Worm (Caenorhabditis elegans) whole organism, early embryonic: ENCODE measurements around the gene F10G7.12.

Source experiments
- B0310.2 ChIP-seq: sonication (generic microtip); optimal IDR thresholded peaks from 2 replicates; lab custom pipeline; 2016; ENCODE audit warnings: mild to moderate bottlenecking, missing genetic modification characterization, missing compliant biosample characterization
- F13C5.2 ChIP-seq: sonication (generic microtip); optimal IDR thresholded peaks from 2 replicates; lab custom pipeline; 2017; ENCODE audit warnings: mild to moderate bottlenecking, missing genetic modification characterization, inconsistent platforms, missing compliant biosample characterization
- aly-1 ChIP-seq: sonication (generic microtip); optimal IDR thresholded peaks from 2 replicates; lab custom pipeline; 2016; ENCODE audit warnings: missing genetic modification characterization, missing compliant biosample characterization
- ama-1 ChIP-seq: fragments of 150-350 bp; optimal IDR thresholded peaks from 2 replicates; lab custom pipeline; 2014
- ceh-13 ChIP-seq: fragments of 200-800 bp; sonication (Bioruptor generic); optimal IDR thresholded peaks from 2 replicates; lab custom pipeline; 2018; ENCODE audit warnings: mild to moderate bottlenecking, missing genetic modification characterization, missing compliant biosample characterization
- ceh-36 ChIP-seq: sonication (generic microtip); optimal IDR thresholded peaks from 2 replicates; lab custom pipeline; 2016; ENCODE audit warnings: missing genetic modification characterization, inconsistent platforms, missing compliant biosample characterization
- ets-7 ChIP-seq: sonication (generic microtip); optimal IDR thresholded peaks from 2 replicates; lab custom pipeline; 2016; ENCODE audit warnings: missing genotype, missing genetic modification characterization, missing compliant biosample characterization
- flt-1 ChIP-seq: fragments of 200-800 bp; sonication (Bioruptor generic); IDR thresholded peaks from 2 replicates; pipeline ENCODE4 v1.3.6; 2022; ENCODE audit warnings: missing genetic modification characterization, missing compliant biosample characterization
- hmbx-1 ChIP-seq: sonication (generic microtip); optimal IDR thresholded peaks from 2 replicates; lab custom pipeline; 2016; ENCODE audit warnings: mild to moderate bottlenecking, missing genetic modification characterization, missing compliant biosample characterization
- hmg-4 ChIP-seq: fragments of 200-800 bp; sonication (Bioruptor generic); optimal IDR thresholded peaks from 2 replicates; lab custom pipeline; 2018; ENCODE audit warnings: mild to moderate bottlenecking, missing genetic modification characterization, missing compliant biosample characterization
- hnd-1 ChIP-seq: sonication (generic microtip); optimal IDR thresholded peaks from 2 replicates; lab custom pipeline; 2016; ENCODE audit warnings: missing genetic modification characterization, missing compliant biosample characterization
- pes-1 ChIP-seq: fragments of 200-800 bp; sonication (Bioruptor generic); IDR thresholded peaks from 2 replicates; pipeline ENCODE4 v1.3.6; 2022; ENCODE audit warnings: missing genetic modification reagents, missing genetic modification characterization, missing compliant biosample characterization
- scrt-1 ChIP-seq: fragments of 200-800 bp; sonication (Bioruptor generic); IDR thresholded peaks from 2 replicates; pipeline ENCODE4 v1.3.6; 2022; ENCODE audit warnings: missing genetic modification characterization, missing compliant biosample characterization
- sea-1 ChIP-seq: fragments of 200-800 bp; sonication (Bioruptor generic); conservative IDR thresholded peaks from 2 replicates; pipeline ENCODE4 v1.3.6; 2022; ENCODE audit warnings: missing genetic modification characterization, missing compliant biosample characterization
- tbx-11 ChIP-seq: fragments of 200-800 bp; sonication (Bioruptor generic); IDR thresholded peaks from 2 replicates; pipeline ENCODE4 v1.3.6; 2022; ENCODE audit warnings: missing genetic modification characterization, missing compliant biosample characterization
- tbx-37 ChIP-seq: fragments of 200-800 bp; sonication (Bioruptor generic); conservative IDR thresholded peaks from 2 replicates; pipeline ENCODE4 v1.3.6; 2022; ENCODE audit warnings: missing genetic modification reagents, missing genetic modification characterization, missing compliant biosample characterization
- tra-4 ChIP-seq: sonication (generic microtip); optimal IDR thresholded peaks from 2 replicates; lab custom pipeline; 2017; ENCODE audit warnings: missing genetic modification characterization, missing compliant biosample characterization

The F10G7.12 gene

ce11 chrII:4689477-4689876, at the start of gene F10G7.12:
Gene F10G7.12, plus strand, starts transcription at chrII:4689777.
- TF ChIP-seq hmg-4 (GFP tag; lab: Kevin White, UChicago) (no peak), ama-1 (lab: Kevin White, UChicago) (no peak), B0310.2 (tag; lab: Kevin White, UChicago) (no peak), pes-1 (GFP tag; lab: Robert Waterston, UW) (no peak)

ce11 chrII:4640748-4641147, 48.8 kb upstream of the F10G7.12 start:
- TF ChIP-seq ceh-13 (GFP tag; lab: Kevin White, UChicago) (no peak), B0310.2 (tag; lab: Kevin White, UChicago) (no peak), F13C5.2 (tag; lab: Kevin White, UChicago) (no peak), aly-1 (no peak), hmbx-1 (no peak), hmg-4 (GFP tag; lab: Kevin White, UChicago) (no peak), flt-1 (GFP tag; lab: Robert Waterston, UW) (no peak), scrt-1 (GFP tag; lab: Robert Waterston, UW) (no peak), hnd-1 (tag; lab: Kevin White, UChicago) (no peak), ets-7 (no peak), pes-1 (GFP tag; lab: Robert Waterston, UW) (no peak), tbx-37 (GFP tag; lab: Robert Waterston, UW) (no peak)

ce11 chrII:4648785-4649184, 40.8 kb upstream of the F10G7.12 start, which contains the start of gene lgc-27:
Gene lgc-27, plus strand, starts transcription at chrII:4649085.
- TF ChIP-seq B0310.2 (tag; lab: Kevin White, UChicago) (no peak), ceh-13 (GFP tag; lab: Kevin White, UChicago) (no peak), flt-1 (GFP tag; lab: Robert Waterston, UW) (no peak), hmg-4 (GFP tag; lab: Kevin White, UChicago) (no peak), pes-1 (GFP tag; lab: Robert Waterston, UW) (no peak), aly-1 (no peak), hmbx-1 (no peak), scrt-1 (GFP tag; lab: Robert Waterston, UW) (no peak), tbx-37 (GFP tag; lab: Robert Waterston, UW) (no peak), tra-4 (tag; lab: Kevin White, UChicago) (no peak), hnd-1 (tag; lab: Kevin White, UChicago) (no peak), ceh-36 (no peak), F13C5.2 (tag; lab: Kevin White, UChicago) (no peak), ama-1 (lab: Kevin White, UChicago) (no peak)

ce11 chrII:4650072-4650471, 39.5 kb upstream of the F10G7.12 start:
- TF ChIP-seq tbx-11 (no peak), hmg-4 (GFP tag; lab: Kevin White, UChicago) (no peak), ceh-13 (GFP tag; lab: Kevin White, UChicago) (no peak), flt-1 (GFP tag; lab: Robert Waterston, UW) (no peak), ceh-36 (no peak)

- TF ChIP-seq tbx-11, result no peak
- TF ChIP-seq pes-1 (GFP tag; lab: Robert Waterston, UW), result no peak
- TF ChIP-seq scrt-1 (GFP tag; lab: Robert Waterston, UW), result no peak
- no peak for TF ChIP-seq hnd-1 (tag; lab: Kevin White, UChicago)
- TF ChIP-seq sea-1 (GFP tag; lab: Robert Waterston, UW), result no peak
- no peak for TF ChIP-seq B0310.2 (tag; lab: Kevin White, UChicago)
- no peak for TF ChIP-seq ama-1 (lab: Kevin White, UChicago)
- TF ChIP-seq aly-1, result no peak
- no peak for TF ChIP-seq hmg-4 (GFP tag; lab: Kevin White, UChicago)
- TF ChIP-seq ets-7, result no peak
- TF ChIP-seq tbx-37 (GFP tag; lab: Robert Waterston, UW), result no peak
- TF ChIP-seq tra-4 (tag; lab: Kevin White, UChicago), result no peak
- TF ChIP-seq ceh-13 (GFP tag; lab: Kevin White, UChicago), result no peak
- no peak for TF ChIP-seq hmbx-1
- no peak for TF ChIP-seq F13C5.2 (tag; lab: Kevin White, UChicago)
- TF ChIP-seq flt-1 (GFP tag; lab: Robert Waterston, UW), result no peak
- TF ChIP-seq ceh-36, result no peak
These were observed 33.7 kb upstream of the F10G7.12 start, which contains the start of gene fut-6 for ce11 chrII:4655834-4656233. Gene fut-6, minus strand, starts transcription at chrII:4655934.

- TF ChIP-seq ceh-13 (GFP tag; lab: Kevin White, UChicago) (no peak), F13C5.2 (tag; lab: Kevin White, UChicago) (no peak), pes-1 (GFP tag; lab: Robert Waterston, UW) (no peak), ceh-36 (no peak), hmg-4 (GFP tag; lab: Kevin White, UChicago) (no peak), ets-7 (no peak), tbx-37 (GFP tag; lab: Robert Waterston, UW) (no peak), hmbx-1 (no peak)
These were observed 32.2 kb upstream of the F10G7.12 start for ce11 chrII:4657370-4657769.

ce11 chrII:4658245-4658644, 31.3 kb upstream of the F10G7.12 start:
- TF ChIP-seq tbx-37 (GFP tag; lab: Robert Waterston, UW) (no peak), ceh-13 (GFP tag; lab: Kevin White, UChicago) (no peak), hmg-4 (GFP tag; lab: Kevin White, UChicago) (no peak), sea-1 (GFP tag; lab: Robert Waterston, UW) (no peak), flt-1 (GFP tag; lab: Robert Waterston, UW) (no peak), pes-1 (GFP tag; lab: Robert Waterston, UW) (no peak), tbx-11 (no peak), F13C5.2 (tag; lab: Kevin White, UChicago) (no peak), tra-4 (tag; lab: Kevin White, UChicago) (no peak), ceh-36 (no peak), ama-1 (lab: Kevin White, UChicago) (no peak), aly-1 (no peak), B0310.2 (tag; lab: Kevin White, UChicago) (no peak), hnd-1 (tag; lab: Kevin White, UChicago) (no peak), hmbx-1 (no peak), ets-7 (no peak), scrt-1 (GFP tag; lab: Robert Waterston, UW) (no peak)
